Worm (Caenorhabditis elegans) whole organism, young adult: ENCODE data around the gene rcan-1.

ENCODE experiments used
- ama-1 ChIP-seq, 3 experiments: fragments of 150-350 bp in 1 of 3; sonication (generic microtip) in 2 of 3; optimal IDR thresholded peaks; 2 replicates each; lab custom pipeline; 2014 to 2018; ENCODE audit warnings: missing biosample characterization in 2 of 3, missing genetic modification characterization in 2 of 3, missing genetic modification reagents in 2 of 3
- dpl-1 ChIP-seq: fragments of 150-350 bp; optimal IDR thresholded peaks from 2 replicates; lab custom pipeline; 2014; ENCODE audit warnings: missing biosample characterization, missing genetic modification reagents, missing genetic modification characterization
- ets-4 ChIP-seq: fragments of 200-800 bp; sonication (Bioruptor generic); optimal IDR thresholded peaks from 2 replicates; lab custom pipeline; 2018; ENCODE audit warnings: mild to moderate bottlenecking, missing genetic modification characterization, missing compliant biosample characterization
- fkh-3 ChIP-seq: sonication (generic microtip); optimal IDR thresholded peaks from 2 replicates; lab custom pipeline; 2016; ENCODE audit warnings: mild to moderate bottlenecking, missing genetic modification characterization, missing compliant biosample characterization
- lin-40 ChIP-seq: sonication (generic microtip); optimal IDR thresholded peaks from 2 replicates; lab custom pipeline; 2016; ENCODE audit warnings: missing genetic modification characterization, mild to moderate bottlenecking, missing compliant biosample characterization, missing genotype, missing genetic modification reagents
- mxl-1 ChIP-seq: sonication (generic microtip); optimal IDR thresholded peaks from 2 replicates; lab custom pipeline; 2016; ENCODE audit warnings: missing genetic modification characterization, missing compliant biosample characterization
- nhr-80 ChIP-seq: sonication (generic microtip); optimal IDR thresholded peaks from 2 replicates; lab custom pipeline; 2016; ENCODE audit warnings: missing genetic modification characterization, missing compliant biosample characterization
- snpc-3.4 ChIP-seq: sonication (generic microtip); optimal IDR thresholded peaks from 2 replicates; lab custom pipeline; 2017; ENCODE audit warnings: missing genetic modification characterization, mild to moderate bottlenecking, missing compliant biosample characterization, antibody characterized with exemption, moderate library complexity, missing genotype, missing genetic modification reagents
- unc-62 ChIP-seq: fragments of 150-350 bp; optimal IDR thresholded peaks from 2 replicates; lab custom pipeline; 2014; ENCODE audit warnings: missing biosample characterization, missing genetic modification reagents, missing genetic modification characterization

DNA sequence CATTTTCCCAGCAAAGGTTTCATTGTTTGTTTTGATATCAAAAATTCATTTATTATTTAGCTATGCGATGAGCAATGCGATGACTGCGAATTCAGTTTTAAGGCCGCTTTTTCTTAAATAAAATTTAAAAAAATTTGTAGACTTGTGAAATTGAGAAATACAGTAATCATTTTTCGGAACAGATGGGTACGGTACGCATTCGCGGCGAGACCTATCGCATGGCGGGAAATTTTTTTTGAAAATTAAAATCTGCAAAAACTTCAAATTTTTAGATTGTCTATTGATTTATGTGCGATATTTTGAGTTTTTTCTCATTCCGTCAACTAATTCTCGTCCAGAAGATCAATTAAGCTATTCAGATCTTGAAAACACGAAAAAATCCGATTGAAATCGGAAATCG lies 20.4 kb downstream of the rcan-1 start:
- TF ChIP-seq dpl-1: peak; percentile 95
- TF ChIP-seq nhr-80 (tag; lab: Kevin White, UChicago): no peak
- no peak for TF ChIP-seq ets-4 (GFP tag; lab: Kevin White, UChicago)
- TF ChIP-seq unc-62 (GFP tag; lab: Kevin White, UChicago): no peak
- TF ChIP-seq lin-40 (tag; lab: Kevin White, UChicago): no peak
- no peak for TF ChIP-seq mxl-1 (tag; lab: Kevin White, UChicago)
- no peak for TF ChIP-seq ama-1 (optimal IDR thresholded peaks at IDR 0.05; lab: Kevin White, UChicago)
- TF ChIP-seq ama-1 (GFP tag; optimal IDR thresholded peaks at IDR 0.05; lab: Kevin White, UChicago): no peak
- no peak for TF ChIP-seq fkh-3 (tag; lab: Kevin White, UChicago)
- TF ChIP-seq snpc-3.4 (tag; lab: Kevin White, UChicago): peak; percentile 85
